Fruit fly (Drosophila melanogaster): ENCODE measurements around the gene Antp.

dm6 chr3R:6999154-6999710 is at the start of gene Antp:
- TF ChIP-seq CTCF (optimal IDR thresholded peaks at IDR 0.05): no peak
- TF ChIP-seq CG8478 (optimal IDR thresholded peaks at IDR 0.05): no peak

Measured in S2 (cell line).